Fruit fly (Drosophila melanogaster): Measurements from ENCODE around the gene CG6923.

DNA sequence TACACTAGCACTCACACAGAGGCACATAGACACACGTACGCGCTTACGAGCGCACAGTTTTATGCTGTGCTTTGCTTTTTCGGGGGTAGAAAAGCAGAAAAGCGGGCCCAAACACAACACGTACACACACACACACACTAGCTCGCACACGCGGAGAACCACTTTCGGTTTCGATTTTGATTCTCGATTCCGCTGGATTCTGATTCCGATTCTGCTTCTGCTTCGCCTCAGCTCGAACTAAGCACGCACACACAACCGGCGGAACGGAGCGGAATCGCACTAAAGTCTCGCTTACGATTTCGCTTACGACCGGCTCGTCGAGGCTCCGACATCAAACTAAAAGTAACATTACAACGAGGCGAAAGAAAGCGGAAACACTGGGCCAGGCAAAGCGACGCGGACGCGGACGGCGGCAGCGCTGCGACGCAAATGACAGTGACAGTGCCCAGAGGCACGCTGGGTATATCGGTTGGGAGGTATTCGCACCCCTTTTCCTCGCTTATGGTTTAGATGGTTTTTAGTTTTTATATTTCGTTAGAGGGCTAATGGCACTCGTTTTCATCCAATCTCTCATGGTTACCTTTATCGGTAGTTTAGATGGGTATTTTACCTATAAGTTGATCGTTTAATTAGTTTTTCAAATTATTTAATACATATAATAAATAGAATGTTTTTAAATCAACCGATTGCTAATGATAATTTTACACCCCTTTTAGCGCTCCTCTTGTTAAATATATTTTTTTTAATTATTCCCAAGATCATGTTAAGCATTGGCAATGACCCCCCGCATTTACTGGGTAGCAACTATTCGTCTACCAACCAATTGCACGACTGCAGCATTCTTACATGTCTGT lies 28.4 kb upstream of the CG6923 start:
- TF ChIP-seq CG33017 (tag; optimal IDR thresholded peaks at IDR 0.05) (peak; percentile 15), kay (GFP tag; ENCODE audit: borderline replicate concordance) (peak; percentile 75), CG7101 (tag; optimal IDR thresholded peaks at IDR 0.05) (peak; percentile 62)
